Fruit fly (Drosophila melanogaster) whole organism: ENCODE data around the gene Ork1.

Source experiments
- CG8478 ChIP-seq: fragments of >200 bp; optimal IDR thresholded peaks from 2 replicates; lab custom pipeline; 2018; ENCODE audit warnings: inconsistent platforms
- Dll ChIP-seq: fragments of >200 bp; optimal IDR thresholded peaks from 2 replicates; lab custom pipeline; 2017
- EcR ChIP-seq, 2 experiments: fragments of >200 bp; optimal IDR thresholded peaks; 2 replicates each; lab custom pipeline; 2017; ENCODE audit warnings: missing biosample characterization in 2 of 2, missing genetic modification characterization in 2 of 2, missing genetic modification reagents in 2 of 2
- pan ChIP-seq: fragments of >200 bp; optimal IDR thresholded peaks from 2 replicates; lab custom pipeline; 2017
- psq ChIP-seq: fragments of >200 bp; optimal IDR thresholded peaks from 2 replicates; lab custom pipeline; 2017
- usp ChIP-seq: fragments of >200 bp; optimal IDR thresholded peaks from 2 replicates; lab custom pipeline; 2017; ENCODE audit warnings: missing biosample characterization, missing genetic modification characterization, mixed read lengths

DNA sequence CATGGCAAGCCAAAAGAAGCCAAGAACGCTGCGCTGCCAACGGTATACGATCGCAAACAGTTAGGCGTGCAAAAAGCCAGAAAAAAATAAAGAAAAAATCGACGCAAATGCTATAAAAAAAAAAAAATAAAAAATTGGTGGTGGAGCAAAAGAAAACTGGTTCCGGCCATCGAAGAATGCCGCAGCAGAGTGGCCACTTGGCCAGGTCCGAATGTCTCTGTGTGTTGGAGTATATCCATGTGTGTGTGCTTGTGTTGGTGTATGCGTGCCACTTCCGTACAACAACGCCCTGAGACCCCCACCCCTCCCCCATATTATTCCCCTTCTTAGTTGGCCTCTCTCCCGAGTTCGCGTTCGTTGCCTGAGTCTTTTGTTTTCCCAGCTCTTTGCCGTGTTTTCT is 41.2 kb upstream of the Ork1 start:
- TF ChIP-seq Dll (no peak), CG8478 (no peak), pan (lab: Kevin White, UChicago) (no peak), EcR (GFP tag; optimal IDR thresholded peaks at IDR 0.05; lab: Kevin White, UChicago) (peak in 1 of 2 experiments; percentile 8), psq (lab: Kevin White, UChicago) (no peak), usp (GFP tag; lab: Kevin White, UChicago) (no peak)
